Worm (Caenorhabditis elegans) whole organism, young adult: ENCODE results near the gene H35N09.1.
A peak's percentile ranks its signal among the peaks of the same experiment; 100 is the strongest.

ENCODE experiments used
- C06A6.2 ChIP-seq: fragments of 200-800 bp; sonication (Bioruptor generic); conservative IDR thresholded peaks from 2 replicates; pipeline ENCODE4 v1.3.6; 2022; ENCODE audit warnings: missing genetic modification characterization, missing compliant biosample characterization
- C17E4.6 ChIP-seq: fragments of 200-800 bp; sonication (Bioruptor generic); IDR thresholded peaks from 2 replicates; pipeline ENCODE4 v1.3.6; 2022; ENCODE audit warnings: missing genetic modification reagents, missing genetic modification characterization, missing compliant biosample characterization
- F49E8.2 ChIP-seq: sonication (generic microtip); optimal IDR thresholded peaks from 3 replicates; lab custom pipeline; 2017; ENCODE audit warnings: missing genetic modification characterization, mild to moderate bottlenecking, missing compliant biosample characterization, antibody characterized with exemption, moderate library complexity; ENCODE audit not compliant: insufficient read depth
- F57A8.1 ChIP-seq: fragments of 200-800 bp; sonication (Bioruptor generic); optimal IDR thresholded peaks from 2 replicates; lab custom pipeline; 2018; ENCODE audit warnings: mild to moderate bottlenecking, missing genetic modification characterization, moderate library complexity, missing compliant biosample characterization
- K12H6.12 ChIP-seq: fragments of 200-800 bp; sonication (Bioruptor generic); optimal IDR thresholded peaks from 2 replicates; lab custom pipeline; 2018; ENCODE audit warnings: mild to moderate bottlenecking, missing genetic modification characterization, missing compliant biosample characterization
- T07F8.4 ChIP-seq: sonication (generic microtip); optimal IDR thresholded peaks from 2 replicates; lab custom pipeline; 2016; ENCODE audit warnings: mild to moderate bottlenecking, missing genetic modification characterization, moderate library complexity, missing compliant biosample characterization
- Y53F4B.3 ChIP-seq: fragments of 200-800 bp; sonication (Bioruptor generic); IDR thresholded peaks from 2 replicates; pipeline ENCODE4 v1.3.6; 2022; ENCODE audit warnings: missing genetic modification reagents, missing genetic modification characterization, missing compliant biosample characterization
- Y53G8AR.9 ChIP-seq: fragments of 200-800 bp; sonication (Bioruptor generic); conservative IDR thresholded peaks from 2 replicates; pipeline ENCODE4 v1.3.6; 2022; ENCODE audit warnings: missing genetic modification reagents, missing genetic modification characterization, missing compliant biosample characterization
- Y79H2A.3 ChIP-seq: fragments of 200-800 bp; sonication (Bioruptor generic); conservative IDR thresholded peaks from 2 replicates; pipeline ENCODE4 v1.3.6; 2022; ENCODE audit warnings: missing genetic modification reagents, missing genetic modification characterization, missing compliant biosample characterization
- akir-1 ChIP-seq: fragments of 200-800 bp; sonication (Bioruptor generic); optimal IDR thresholded peaks from 2 replicates; lab custom pipeline; 2018; ENCODE audit warnings: mild to moderate bottlenecking, missing genetic modification characterization, moderate library complexity, missing compliant biosample characterization
- aptf-2 ChIP-seq: fragments of 200-800 bp; sonication (Bioruptor generic); conservative IDR thresholded peaks from 2 replicates; pipeline ENCODE4 v1.3.6; 2022; ENCODE audit warnings: missing genetic modification reagents, missing genetic modification characterization, missing compliant biosample characterization
- atf-7 ChIP-seq: sonication (generic microtip); optimal IDR thresholded peaks from 2 replicates; lab custom pipeline; 2017; ENCODE audit warnings: mild to moderate bottlenecking, missing genetic modification characterization, missing compliant biosample characterization
- attf-3 ChIP-seq: fragments of 200-800 bp; sonication (Bioruptor generic); conservative IDR thresholded peaks from 2 replicates; pipeline ENCODE4 v1.3.6; 2022; ENCODE audit warnings: missing genetic modification reagents, missing genetic modification characterization, missing compliant biosample characterization
- attf-5 ChIP-seq: fragments of 200-800 bp; sonication (Bioruptor generic); optimal IDR thresholded peaks from 2 replicates; lab custom pipeline; 2018; ENCODE audit warnings: mild to moderate bottlenecking, missing genetic modification characterization, missing compliant biosample characterization
- bed-2 ChIP-seq: fragments of 200-800 bp; sonication (Bioruptor generic); IDR thresholded peaks from 2 replicates; pipeline ENCODE4 v1.3.6; 2022; ENCODE audit warnings: missing genetic modification reagents, missing genetic modification characterization, missing compliant biosample characterization
- ccch-3 ChIP-seq: fragments of 200-800 bp; sonication (Bioruptor generic); optimal IDR thresholded peaks from 2 replicates; lab custom pipeline; 2018; ENCODE audit warnings: mild to moderate bottlenecking, missing genetic modification characterization, missing compliant biosample characterization
- ceh-27 ChIP-seq: fragments of 200-800 bp; sonication (Bioruptor generic); optimal IDR thresholded peaks from 2 replicates; lab custom pipeline; 2018; ENCODE audit warnings: mild to moderate bottlenecking, missing genetic modification characterization, moderate library complexity, missing compliant biosample characterization
- ceh-91 ChIP-seq: fragments of 200-800 bp; sonication (Bioruptor generic); IDR thresholded peaks from 2 replicates; pipeline ENCODE4 v1.3.6; 2022; ENCODE audit warnings: missing genetic modification reagents, missing genetic modification characterization, missing compliant biosample characterization
- egl-18 ChIP-seq: fragments of 200-800 bp; sonication (Bioruptor generic); IDR thresholded peaks from 2 replicates; pipeline ENCODE4 v1.3.6; 2022; ENCODE audit warnings: missing genetic modification reagents, missing genetic modification characterization, missing compliant biosample characterization
- egrh-3 ChIP-seq: fragments of 200-800 bp; sonication (Bioruptor generic); IDR thresholded peaks from 2 replicates; pipeline ENCODE4 v1.3.6; 2022; ENCODE audit warnings: missing genetic modification reagents, missing genetic modification characterization, missing compliant biosample characterization
- ets-4 ChIP-seq: fragments of 200-800 bp; sonication (Bioruptor generic); optimal IDR thresholded peaks from 2 replicates; lab custom pipeline; 2018; ENCODE audit warnings: mild to moderate bottlenecking, missing genetic modification characterization, missing compliant biosample characterization
- him-1 ChIP-seq: sonication (generic microtip); optimal IDR thresholded peaks from 2 replicates; lab custom pipeline; 2016; ENCODE audit warnings: missing genotype, missing genetic modification reagents, missing genetic modification characterization, missing compliant biosample characterization
- hlh-26 ChIP-seq: fragments of 200-800 bp; sonication (Bioruptor generic); conservative IDR thresholded peaks from 2 replicates; pipeline ENCODE4 v1.3.6; 2022; ENCODE audit warnings: missing genetic modification reagents, missing genetic modification characterization, missing compliant biosample characterization
- hmg-20 ChIP-seq: fragments of 200-800 bp; sonication (Bioruptor generic); IDR thresholded peaks from 2 replicates; pipeline ENCODE4 v1.3.6; 2022; ENCODE audit warnings: missing genetic modification reagents, missing genetic modification characterization, missing compliant biosample characterization
- hsf-1 ChIP-seq: fragments of 200-800 bp; sonication (Bioruptor generic); IDR thresholded peaks from 2 replicates; pipeline ENCODE4 v1.3.6; 2022; ENCODE audit warnings: missing genetic modification reagents, missing genetic modification characterization, missing compliant biosample characterization
- lin-35 ChIP-seq, 3 experiments: fragments of 150-350 bp in 2 of 3; sonication (generic microtip) in 1 of 3; optimal IDR thresholded peaks; 2 replicates each; lab custom pipeline; 2014 to 2018; ENCODE audit warnings: missing biosample characterization in 3 of 3, missing genetic modification characterization in 3 of 3, missing genetic modification reagents in 3 of 3
- lin-54 ChIP-seq: fragments of 200-800 bp; sonication (Bioruptor generic); optimal IDR thresholded peaks from 2 replicates; lab custom pipeline; 2018; ENCODE audit warnings: mild to moderate bottlenecking, missing genetic modification characterization, missing compliant biosample characterization
- lir-1 ChIP-seq: fragments of 200-800 bp; sonication (Bioruptor generic); conservative IDR thresholded peaks from 2 replicates; pipeline ENCODE4 v1.3.6; 2022; ENCODE audit warnings: missing genetic modification reagents, missing genetic modification characterization, missing compliant biosample characterization
- lsy-27 ChIP-seq: sonication (generic microtip); optimal IDR thresholded peaks from 2 replicates; lab custom pipeline; 2017; ENCODE audit warnings: missing genetic modification characterization, mild to moderate bottlenecking, missing compliant biosample characterization, antibody characterized with exemption, missing genotype, borderline replicate concordance; ENCODE audit not compliant: insufficient read depth
- madf-10 ChIP-seq: sonication (generic microtip); optimal IDR thresholded peaks from 2 replicates; lab custom pipeline; 2016; ENCODE audit warnings: mild to moderate bottlenecking, missing genetic modification characterization, missing compliant biosample characterization
- madf-6 ChIP-seq: fragments of 200-800 bp; sonication (Bioruptor generic); IDR thresholded peaks from 2 replicates; pipeline ENCODE4 v1.3.6; 2022; ENCODE audit warnings: missing genetic modification reagents, missing genetic modification characterization, missing compliant biosample characterization
- madf-8 ChIP-seq: fragments of 200-800 bp; sonication (Bioruptor generic); conservative IDR thresholded peaks from 2 replicates; pipeline ENCODE4 v1.3.6; 2022; ENCODE audit warnings: missing genetic modification reagents, missing genetic modification characterization, missing compliant biosample characterization
- mcd-1 ChIP-seq: fragments of 200-800 bp; sonication (Bioruptor generic); IDR thresholded peaks from 2 replicates; pipeline ENCODE4 v1.3.6; 2022; ENCODE audit warnings: missing genetic modification reagents, missing genetic modification characterization, missing compliant biosample characterization
- nfya-1 ChIP-seq: sonication (generic microtip); optimal IDR thresholded peaks from 2 replicates; lab custom pipeline; 2017; ENCODE audit warnings: antibody characterized with exemption, missing compliant biosample characterization, missing genetic modification characterization, borderline replicate concordance; ENCODE audit not compliant: insufficient read depth
- nfya-2 ChIP-seq: fragments of 200-800 bp; sonication (Bioruptor generic); IDR thresholded peaks from 2 replicates; pipeline ENCODE4 v1.3.6; 2022; ENCODE audit warnings: missing genetic modification reagents, missing genetic modification characterization, missing compliant biosample characterization
- nfyb-1 ChIP-seq: fragments of 200-800 bp; sonication (Bioruptor generic); IDR thresholded peaks from 2 replicates; pipeline ENCODE4 v1.3.6; 2022; ENCODE audit warnings: missing genetic modification reagents, missing genetic modification characterization, missing compliant biosample characterization
- nhr-179 ChIP-seq: sonication (generic microtip); optimal IDR thresholded peaks from 2 replicates; lab custom pipeline; 2016; ENCODE audit warnings: mild to moderate bottlenecking, missing genetic modification characterization, missing compliant biosample characterization
- rcor-1 ChIP-seq: fragments of 200-800 bp; sonication (Bioruptor generic); IDR thresholded peaks from 2 replicates; pipeline ENCODE4 v1.3.6; 2022; ENCODE audit warnings: missing genetic modification reagents, missing genetic modification characterization, missing compliant biosample characterization
- rpc-1 ChIP-seq, 2 experiments: fragments of 150-350 bp in 1 of 2; sonication (generic microtip) in 1 of 2; optimal IDR thresholded peaks; 2 replicates each; lab custom pipeline; 2014 to 2018; ENCODE audit warnings: missing biosample characterization in 1 of 2, missing genetic modification characterization in 1 of 2, missing genetic modification reagents in 1 of 2, missing genotype in 1 of 2
- sea-2 ChIP-seq: fragments of 200-800 bp; sonication (Bioruptor generic); IDR thresholded peaks from 2 replicates; pipeline ENCODE4 v1.3.6; 2022; ENCODE audit warnings: missing genetic modification characterization, missing compliant biosample characterization
- snpc-1.3 ChIP-seq: sonication (generic microtip); optimal IDR thresholded peaks from 2 replicates; lab custom pipeline; 2017; ENCODE audit warnings: missing genetic modification characterization, mild to moderate bottlenecking, missing compliant biosample characterization, antibody characterized with exemption, moderate library complexity, missing genotype, missing genetic modification reagents; ENCODE audit not compliant: insufficient read depth
- snpc-3.4 ChIP-seq: sonication (generic microtip); optimal IDR thresholded peaks from 2 replicates; lab custom pipeline; 2017; ENCODE audit warnings: missing genetic modification characterization, mild to moderate bottlenecking, missing compliant biosample characterization, antibody characterized with exemption, moderate library complexity, missing genotype, missing genetic modification reagents
- unc-130 ChIP-seq: sonication (generic microtip); optimal IDR thresholded peaks from 2 replicates; lab custom pipeline; 2016; ENCODE audit warnings: missing genetic modification reagents, missing genetic modification characterization, missing compliant biosample characterization
- zfh-2 ChIP-seq: fragments of 200-800 bp; sonication (Bioruptor generic); conservative IDR thresholded peaks from 2 replicates; pipeline ENCODE4 v1.3.6; 2022; ENCODE audit warnings: missing genetic modification reagents, missing genetic modification characterization, missing compliant biosample characterization
- ztf-22 ChIP-seq: fragments of 200-800 bp; sonication (Bioruptor generic); optimal IDR thresholded peaks from 2 replicates; lab custom pipeline; 2018; ENCODE audit warnings: mild to moderate bottlenecking, missing genetic modification characterization, moderate library complexity, missing compliant biosample characterization
- ztf-28 ChIP-seq: fragments of 200-800 bp; sonication (Bioruptor generic); IDR thresholded peaks from 2 replicates; pipeline ENCODE4 v1.3.6; 2022; ENCODE audit warnings: missing genetic modification reagents, missing genetic modification characterization, missing compliant biosample characterization

The H35N09.1 gene

DNA sequence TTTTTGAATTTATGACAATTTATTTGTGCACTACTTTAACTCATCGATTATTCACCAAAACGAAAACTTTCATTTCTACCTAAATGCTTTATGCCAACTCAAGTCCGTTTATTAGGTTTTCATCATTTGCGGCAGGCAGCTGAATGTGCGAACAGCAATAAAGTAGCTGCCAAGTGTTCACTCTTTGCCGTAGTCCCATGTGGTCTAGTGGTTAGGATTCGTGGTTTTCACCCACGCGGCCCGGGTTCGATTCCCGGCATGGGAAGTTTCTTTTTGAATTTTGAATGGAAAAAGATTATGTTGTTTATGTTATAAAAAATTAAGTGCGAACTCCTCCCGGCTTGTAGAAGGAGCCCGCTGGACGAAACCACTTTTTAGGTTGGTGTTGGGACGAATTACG lies 41.1 kb downstream of the H35N09.1 start (continued):
- TF ChIP-seq hmg-20 (GFP tag; lab: Robert Waterston, UW) (peak; percentile 81), ccch-3 (GFP tag; lab: Kevin White, UChicago) (no peak), nfya-2 (GFP tag; lab: Robert Waterston, UW) (no peak), sea-2 (no peak), F57A8.1 (GFP tag; lab: Kevin White, UChicago) (no peak), madf-6 (GFP tag; lab: Robert Waterston, UW) (peak; percentile 66), rcor-1 (peak; percentile 65), aptf-2 (GFP tag; lab: Robert Waterston, UW) (peak; percentile 39; the same call in 1 of the 2 replicates), hlh-26 (GFP tag; lab: Robert Waterston, UW) (no peak), F49E8.2 (tag; lab: Kevin White, UChicago) (peak; percentile 74), snpc-3.4 (tag; lab: Kevin White, UChicago) (peak; percentile 44), C06A6.2 (0 out of 2 replicates have a peak, but pooled peaks have one; percentile 17), bed-2 (GFP tag; lab: Robert Waterston, UW) (0 out of 2 replicates have a peak, but pooled peaks have one; percentile 16), mcd-1 (GFP tag; lab: Robert Waterston, UW) (peak; percentile 52), nhr-179 (no peak), lir-1 (GFP tag; lab: Robert Waterston, UW) (no peak), K12H6.12 (peak; percentile 53), egrh-3 (GFP tag; lab: Robert Waterston, UW) (peak; percentile 20; the same call in 1 of the 2 replicates), Y53F4B.3 (GFP tag; lab: Robert Waterston, UW) (no peak), attf-5 (GFP tag; lab: Kevin White, UChicago) (peak; percentile 66), ztf-28 (GFP tag; lab: Robert Waterston, UW) (no peak), unc-130 (GFP tag; lab: Kevin White, UChicago) (peak; percentile 42), madf-8 (GFP tag; lab: Robert Waterston, UW) (no peak), zfh-2 (GFP tag; lab: Robert Waterston, UW) (0 out of 2 replicates have a peak, but pooled peaks have one; percentile 16), egl-18 (GFP tag; lab: Robert Waterston, UW) (0 out of 2 replicates have a peak, but pooled peaks have one; percentile 17), Y79H2A.3 (GFP tag; lab: Robert Waterston, UW) (no peak), attf-3 (no peak), ets-4 (GFP tag; lab: Kevin White, UChicago) (no peak), snpc-1.3 (peak; percentile 78), ceh-27 (GFP tag; lab: Kevin White, UChicago) (peak; percentile 49), nfyb-1 (peak; percentile 82), ceh-91 (no peak), C17E4.6 (GFP tag; lab: Robert Waterston, UW) (no peak), madf-10 (tag; lab: Kevin White, UChicago) (peak; percentile 65), him-1 (tag; lab: Kevin White, UChicago) (peak; percentile 89), atf-7 (tag; lab: Kevin White, UChicago) (peak; percentile 8), lsy-27 (peak; percentile 55), nfya-1 (tag; lab: Kevin White, UChicago) (no peak), rpc-1 (optimal IDR thresholded peaks at IDR 0.05; lab: Kevin White, UChicago) (peak; percentile 94), rpc-1 (tag; optimal IDR thresholded peaks at IDR 0.05; lab: Kevin White, UChicago) (peak; percentile 92), lin-35 (GFP tag; optimal IDR thresholded peaks at IDR 0.05; lab: Kevin White, UChicago) (peak in 1 of 3 experiments; percentile 41), T07F8.4 (tag; lab: Kevin White, UChicago) (peak; percentile 66), hsf-1 (GFP tag; lab: Robert Waterston, UW) (no peak), lin-54 (GFP tag; lab: Kevin White, UChicago) (peak; percentile 50), akir-1 (GFP tag; lab: Kevin White, UChicago) (no peak), ztf-22 (no peak), Y53G8AR.9 (GFP tag; lab: Robert Waterston, UW) (0 out of 2 replicates have a peak, but pooled peaks have one; percentile 45)
